Worm (Caenorhabditis elegans) whole organism, L3 larva: ENCODE data around the gene coel-1.

Source experiments
- ZK546.5 ChIP-seq: sonication (generic microtip); optimal IDR thresholded peaks from 2 replicates; lab custom pipeline; 2017; ENCODE audit warnings: missing biosample characterization, missing genetic modification characterization
- aly-2 ChIP-seq: fragments of 150-350 bp; optimal IDR thresholded peaks from 2 replicates; lab custom pipeline; 2014; ENCODE audit warnings: missing biosample characterization, missing genetic modification characterization
- ama-1 ChIP-seq: fragments of 150-350 bp; optimal IDR thresholded peaks from 2 replicates; lab custom pipeline; 2018
- ceh-16 ChIP-seq: sonication (generic microtip); optimal IDR thresholded peaks from 2 replicates; lab custom pipeline; 2017; ENCODE audit warnings: missing biosample characterization, missing genetic modification characterization
- ceh-28 ChIP-seq: fragments of 150-350 bp; optimal IDR thresholded peaks from 2 replicates; lab custom pipeline; 2014; ENCODE audit warnings: missing biosample characterization, missing genetic modification reagents, missing genetic modification characterization
- ceh-82 ChIP-seq: fragments of 150-350 bp; optimal IDR thresholded peaks from 2 replicates; lab custom pipeline; 2014; ENCODE audit warnings: missing biosample characterization, missing genetic modification characterization
- ceh-9 ChIP-seq: sonication (generic microtip); optimal IDR thresholded peaks from 2 replicates; lab custom pipeline; 2018; ENCODE audit warnings: missing biosample characterization, missing genetic modification characterization
- egl-27 ChIP-seq: sonication (generic microtip); optimal IDR thresholded peaks from 4 replicates; lab custom pipeline; 2017; ENCODE audit warnings: missing biosample characterization, missing genetic modification reagents, missing genetic modification characterization
- elt-1 ChIP-seq: fragments of 150-350 bp; optimal IDR thresholded peaks from 2 replicates; lab custom pipeline; 2014; ENCODE audit warnings: missing biosample characterization, missing genetic modification characterization
- elt-2 ChIP-seq: sonication (generic microtip); optimal IDR thresholded peaks from 2 replicates; lab custom pipeline; 2016; ENCODE audit warnings: missing genetic modification reagents, mild to moderate bottlenecking, missing genetic modification characterization, missing compliant biosample characterization
- elt-3 ChIP-seq, 3 experiments: fragments of 150-350 bp in 1 of 3; sonication (generic microtip) in 2 of 3; optimal IDR thresholded peaks; 2 replicates in 2 of 3; 4 replicates in 1 of 3; lab custom pipeline; 2014 to 2017; ENCODE audit warnings: missing biosample characterization in 3 of 3, missing genetic modification characterization in 3 of 3
- fkh-10 ChIP-seq: sonication (generic microtip); optimal IDR thresholded peaks from 2 replicates; lab custom pipeline; 2017; ENCODE audit warnings: missing biosample characterization, missing genetic modification reagents, missing genetic modification characterization
- fos-1 ChIP-seq: fragments of 150-350 bp; optimal IDR thresholded peaks from 2 replicates; lab custom pipeline; 2014; ENCODE audit warnings: missing biosample characterization, missing genetic modification characterization
- hmg-11 ChIP-seq: sonication (generic microtip); optimal IDR thresholded peaks from 2 replicates; lab custom pipeline; 2016; ENCODE audit warnings: missing genetic modification characterization, missing compliant biosample characterization
- jun-1 ChIP-seq: fragments of 150-350 bp; optimal IDR thresholded peaks from 2 replicates; lab custom pipeline; 2014; ENCODE audit warnings: missing biosample characterization, missing genetic modification reagents, missing genetic modification characterization
- lin-15B ChIP-seq: fragments of 150-350 bp; optimal IDR thresholded peaks from 2 replicates; lab custom pipeline; 2014; ENCODE audit warnings: missing biosample characterization, missing genetic modification characterization
- lin-39 ChIP-seq: fragments of 150-350 bp; optimal IDR thresholded peaks from 2 replicates; lab custom pipeline; 2018; ENCODE audit warnings: missing biosample characterization, missing genetic modification reagents, missing genetic modification characterization
- lsy-12 ChIP-seq: sonication (generic microtip); optimal IDR thresholded peaks from 2 replicates; lab custom pipeline; 2016; ENCODE audit warnings: mild to moderate bottlenecking, missing genetic modification characterization, missing compliant biosample characterization
- nfya-1 ChIP-seq: sonication (generic microtip); optimal IDR thresholded peaks from 2 replicates; lab custom pipeline; 2017; ENCODE audit warnings: missing genetic modification characterization, mild to moderate bottlenecking, missing compliant biosample characterization, antibody characterized with exemption, moderate library complexity; ENCODE audit not compliant: insufficient read depth
- nhr-12 ChIP-seq: fragments of 150-350 bp; optimal IDR thresholded peaks from 2 replicates; lab custom pipeline; 2014; ENCODE audit warnings: missing biosample characterization, missing genetic modification characterization
- nhr-23 ChIP-seq: fragments of 150-350 bp; optimal IDR thresholded peaks from 2 replicates; lab custom pipeline; 2014; ENCODE audit warnings: missing biosample characterization, missing genetic modification reagents, missing genetic modification characterization
- nhr-237 ChIP-seq: fragments of 150-350 bp; optimal IDR thresholded peaks from 2 replicates; lab custom pipeline; 2014; ENCODE audit warnings: missing biosample characterization, missing genetic modification characterization
- nhr-25 ChIP-seq: sonication (generic microtip); optimal IDR thresholded peaks from 2 replicates; lab custom pipeline; 2017; ENCODE audit warnings: missing biosample characterization, missing genetic modification characterization
- nhr-43 ChIP-seq: sonication (generic microtip); optimal IDR thresholded peaks from 2 replicates; lab custom pipeline; 2016; ENCODE audit warnings: mild to moderate bottlenecking, missing genetic modification characterization, missing compliant biosample characterization; ENCODE audit not compliant: poor library complexity, severe bottlenecking
- nhr-67 ChIP-seq: fragments of 150-350 bp; optimal IDR thresholded peaks from 2 replicates; lab custom pipeline; 2014; ENCODE audit warnings: missing biosample characterization, missing genetic modification characterization
- nhr-77 ChIP-seq: fragments of 150-350 bp; optimal IDR thresholded peaks from 2 replicates; lab custom pipeline; 2014; ENCODE audit warnings: missing biosample characterization, missing genetic modification characterization
- pha-4 ChIP-seq: fragments of 150-350 bp; optimal IDR thresholded peaks from 2 replicates; lab custom pipeline; 2014; ENCODE audit warnings: missing biosample characterization, missing genetic modification reagents, missing genetic modification characterization
- pqm-1 ChIP-seq: fragments of 150-350 bp; optimal IDR thresholded peaks from 2 replicates; lab custom pipeline; 2017; ENCODE audit warnings: missing biosample characterization, missing genetic modification characterization, inconsistent platforms
- sea-2 ChIP-seq: fragments of 150-350 bp; sonication (generic microtip); optimal IDR thresholded peaks from 4 replicates; lab custom pipeline; 2014; ENCODE audit warnings: missing biosample characterization, missing genetic modification reagents, missing genetic modification characterization
- skn-1 ChIP-seq: fragments of 150-350 bp; optimal IDR thresholded peaks from 2 replicates; lab custom pipeline; 2014; ENCODE audit warnings: missing biosample characterization, missing genetic modification characterization
- tbx-2 ChIP-seq: sonication (generic microtip); optimal IDR thresholded peaks from 2 replicates; lab custom pipeline; 2016; ENCODE audit warnings: mild to moderate bottlenecking, missing genetic modification characterization, missing compliant biosample characterization
- unc-62 ChIP-seq: fragments of 150-350 bp; sonication (generic microtip); optimal IDR thresholded peaks from 4 replicates; lab custom pipeline; 2014; ENCODE audit warnings: missing biosample characterization, missing genetic modification reagents, missing genetic modification characterization
- ztf-11 ChIP-seq: fragments of 150-350 bp; optimal IDR thresholded peaks from 2 replicates; lab custom pipeline; 2014; ENCODE audit warnings: missing biosample characterization, missing genetic modification characterization

The coel-1 gene

DNA sequence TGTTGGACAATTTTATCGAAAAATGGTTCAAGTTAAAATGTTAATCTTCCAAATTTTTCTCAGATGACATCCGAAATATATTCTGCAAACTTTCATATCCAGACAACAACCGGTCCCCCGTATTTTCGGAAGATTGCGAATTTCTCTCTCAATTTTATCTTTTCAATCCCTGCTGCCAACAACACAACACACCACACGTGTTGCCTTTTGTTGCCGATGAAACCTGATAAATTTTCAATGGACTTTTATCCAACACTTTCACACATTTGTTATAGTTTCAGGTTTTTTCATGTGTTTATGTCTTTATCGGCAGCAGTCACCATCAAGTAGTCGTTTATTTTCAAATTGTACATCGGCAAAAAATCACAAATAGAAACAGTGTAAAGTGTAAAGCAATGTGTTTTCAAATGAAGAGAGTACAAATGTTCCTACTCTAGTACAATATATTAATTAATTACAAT, 19.2 kb upstream of the coel-1 start (continued):
- TF ChIP-seq nhr-25 (tag; lab: Kevin White, UChicago) (peak; percentile 43), fos-1 (tag; lab: Kevin White, UChicago) (no peak), ceh-16 (tag; lab: Kevin White, UChicago) (no peak), tbx-2 (tag; lab: Kevin White, UChicago) (no peak), hmg-11 (tag; lab: Kevin White, UChicago) (no peak), skn-1 (no peak), elt-3 (tag; optimal IDR thresholded peaks at IDR 0.05; lab: Kevin White, UChicago) (no peak), nhr-12 (tag; lab: Kevin White, UChicago) (no peak), lsy-12 (tag; lab: Kevin White, UChicago) (peak; percentile 2), ceh-9 (tag; lab: Kevin White, UChicago) (no peak), sea-2 (GFP tag; lab: Kevin White, UChicago) (no peak), lin-15B (tag; lab: Kevin White, UChicago) (no peak), egl-27 (tag; lab: Kevin White, UChicago) (no peak)
- TF ChIP-seq, all 47 proteins: peak for 8

ce11 chrX:4246867-4247591, 18.4 kb upstream of the coel-1 start, which contains the start of gene F48D6.4:
Gene F48D6.4 (minus strand): TSS chrX:4247212.
- TF ChIP-seq ama-1 (lab: Kevin White, UChicago), result peak; percentile 81
- peak; percentile 83 for TF ChIP-seq elt-2 (tag; lab: Kevin White, UChicago)
- TF ChIP-seq ZK546.5 (tag; lab: Kevin White, UChicago), result no peak
- no peak for TF ChIP-seq pqm-1

DNA sequence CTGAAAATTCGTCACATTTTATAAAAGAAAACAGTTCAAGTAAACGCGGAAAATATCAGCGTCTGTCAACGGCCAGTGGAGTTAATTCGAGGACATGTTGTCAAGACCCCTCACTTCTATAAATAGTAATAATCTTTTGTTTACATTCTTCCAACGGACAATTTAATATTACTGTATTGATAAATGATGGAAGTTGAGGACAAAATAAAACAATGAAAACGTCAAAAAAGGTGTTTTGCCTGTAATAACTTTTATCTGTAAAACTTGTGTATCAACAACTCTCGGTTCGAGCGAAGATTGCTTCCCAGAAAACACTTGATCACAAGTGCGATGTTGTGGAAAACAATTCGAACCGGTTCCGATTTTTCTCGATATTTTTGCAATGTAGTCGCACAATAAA, 17.0 kb upstream of the coel-1 start:
- TF ChIP-seq pha-4 (tag; lab: Kevin White, UChicago) (peak; percentile 90), elt-2 (tag; lab: Kevin White, UChicago) (peak; percentile 57), pqm-1 (peak; percentile 48), nhr-67 (no peak)

DNA sequence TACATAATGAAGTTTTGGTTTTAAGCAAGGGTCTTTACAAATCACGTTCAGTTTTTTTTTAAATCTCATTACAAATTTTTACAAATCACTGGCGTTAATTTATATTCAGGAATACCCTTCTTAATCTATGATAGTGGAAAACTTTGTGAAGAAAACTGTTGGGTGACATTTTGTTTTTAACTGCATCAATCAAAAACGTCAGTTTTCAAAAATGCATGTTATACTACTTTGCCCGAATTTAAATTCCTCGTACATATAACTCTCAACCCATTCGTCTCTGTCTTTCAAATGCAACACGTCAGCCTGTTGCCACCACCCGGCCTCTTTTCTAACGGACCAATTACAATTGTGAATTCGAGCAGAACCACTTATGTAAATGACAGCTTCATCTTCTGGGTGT, 16.5 kb upstream of the coel-1 start, which contains the start of gene hlh-13:
TSS of gene hlh-13 (plus strand) at position 301 of the 400 bp plus-strand sequence.
- TF ChIP-seq fos-1 (tag; lab: Kevin White, UChicago), result no peak
- TF ChIP-seq, all 47 proteins: peak for 0

DNA sequence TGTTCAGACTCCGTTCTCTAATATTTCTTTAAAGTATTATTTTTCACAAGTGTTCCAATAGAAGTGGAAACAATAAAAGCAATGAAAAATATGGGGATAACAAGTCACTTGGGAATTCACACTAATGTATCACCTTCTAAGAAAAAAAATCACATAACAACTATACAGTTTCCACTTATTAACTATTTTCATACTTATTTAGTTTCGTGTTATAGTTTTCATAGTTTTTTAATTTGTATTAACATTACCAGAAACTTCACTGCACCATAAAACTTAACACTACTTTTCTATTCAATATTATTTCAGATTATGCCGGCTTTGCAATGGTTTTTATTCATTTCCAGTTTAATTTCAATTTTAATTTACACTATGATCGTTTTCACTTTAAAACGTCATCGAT, 13.4 kb upstream of the coel-1 start, which contains the start of gene srv-5:
TSS of gene srv-5 (plus strand) at position 301 of the 400 bp plus-strand sequence.
- TF ChIP-seq ceh-82 (no peak), aly-2 (no peak), lsy-12 (tag; lab: Kevin White, UChicago) (no peak), nhr-67 (no peak), fkh-10 (no peak), nhr-43 (tag; lab: Kevin White, UChicago) (no peak), nhr-77 (tag; lab: Kevin White, UChicago) (no peak), elt-1 (tag; lab: Kevin White, UChicago) (no peak), pha-4 (tag; lab: Kevin White, UChicago) (no peak), ztf-11 (tag; lab: Kevin White, UChicago) (no peak), unc-62 (no peak), nhr-23 (tag; lab: Kevin White, UChicago) (no peak), jun-1 (no peak)

DNA sequence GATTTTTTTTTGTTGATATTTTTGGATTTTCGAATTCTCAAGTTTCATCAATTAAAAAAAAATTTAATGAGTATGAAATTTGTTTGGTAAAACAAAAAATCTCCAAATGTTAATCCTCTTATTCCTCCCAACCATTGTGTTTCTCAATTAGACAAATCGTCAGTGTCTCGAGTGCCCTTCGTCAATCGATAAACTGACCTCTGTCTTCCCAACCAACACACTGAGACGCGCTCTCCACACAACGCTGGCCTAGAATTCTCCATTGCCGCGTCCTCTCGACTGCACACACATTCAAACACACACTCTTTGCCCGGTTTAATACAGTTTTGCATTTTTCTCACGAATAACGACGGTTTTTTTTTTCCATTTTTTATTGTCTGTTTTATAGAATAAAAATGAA, 10.7 kb upstream of the coel-1 start, which contains the start of gene taf-11.1:
TSS of gene taf-11.1 (plus strand) at position 389 of the 400 bp plus-strand sequence.
- TF ChIP-seq lin-39, result peak; percentile 18
- TF ChIP-seq nhr-23 (tag; lab: Kevin White, UChicago), result peak; percentile 41
- TF ChIP-seq hmg-11 (tag; lab: Kevin White, UChicago), result peak; percentile 3
- TF ChIP-seq fkh-10, result no peak
- TF ChIP-seq pha-4 (tag; lab: Kevin White, UChicago), result peak; percentile 32
- no peak for TF ChIP-seq elt-2 (tag; lab: Kevin White, UChicago)
- no peak for TF ChIP-seq nhr-237 (tag; lab: Kevin White, UChicago)
- TF ChIP-seq nhr-25 (tag; lab: Kevin White, UChicago), result peak; percentile 71
- peak; percentile 45 for TF ChIP-seq nfya-1 (tag; lab: Kevin White, UChicago)
- peak; percentile 72 for TF ChIP-seq ceh-28 (tag; lab: Kevin White, UChicago)
- TF ChIP-seq, all 47 proteins: peak for 7
